Worm (Caenorhabditis elegans): ENCODE results near the gene F12A10.8.

Gene F12A10.8

DNA sequence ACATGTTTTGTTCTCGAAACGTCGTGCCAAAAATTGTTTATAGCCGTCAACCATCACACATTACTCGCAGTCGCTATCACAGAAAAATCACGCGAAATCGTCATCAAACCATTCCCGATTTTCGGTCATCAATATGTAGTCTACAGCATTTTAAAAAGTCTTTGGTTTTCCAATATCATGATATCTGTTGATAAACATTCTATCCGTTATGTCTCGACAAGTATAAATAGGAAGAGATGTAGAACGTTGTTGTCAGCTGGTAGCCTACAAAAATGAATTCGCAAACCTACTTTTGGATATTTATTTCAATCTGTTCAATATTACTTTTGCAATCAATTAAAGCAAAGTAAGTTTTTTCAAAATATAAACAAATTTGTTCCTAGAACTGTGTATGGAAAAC, 4.5 kb downstream of the F12A10.8 start, which contains the start of gene F12A10.1:
Gene F12A10.1 (plus strand): TSS at position 166 of the 400 bp plus-strand sequence.
- TF ChIP-seq ref-1 (GFP tag; conservative IDR thresholded peaks at IDR 0.05) = no peak
- TF ChIP-seq flt-1 (GFP tag; IDR thresholded peaks at IDR 0.05) = no peak
- TF ChIP-seq cog-1 (tag; optimal IDR thresholded peaks at IDR 0.05) = no peak
- TF ChIP-seq ztf-23 (GFP tag; IDR thresholded peaks at IDR 0.05) = no peak
- no peak for TF ChIP-seq klf-2 (GFP tag; conservative IDR thresholded peaks at IDR 0.05)
- no peak for TF ChIP-seq ztf-29 (GFP tag; IDR thresholded peaks at IDR 0.05)

DNA sequence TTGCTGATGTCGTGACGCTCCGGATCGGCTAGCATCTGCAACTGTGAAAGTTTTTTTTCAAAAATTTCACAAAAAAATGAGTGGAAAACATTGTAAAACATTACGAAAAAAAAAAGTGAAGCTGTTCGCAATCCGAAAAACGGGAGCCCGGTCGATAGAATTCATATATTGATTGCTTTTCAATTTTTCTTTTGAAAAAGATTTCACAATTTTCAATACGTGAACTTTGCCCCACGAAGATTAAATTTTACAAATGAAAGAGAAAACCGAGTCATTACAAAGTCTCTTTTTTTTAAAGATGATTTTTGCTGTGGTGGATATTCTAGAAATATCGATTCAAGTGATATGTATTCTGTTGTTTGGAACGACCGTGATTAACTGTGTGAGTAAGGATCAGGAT, 6.5 kb downstream of the F12A10.8 start, which contains the start of gene F12A10.6:
Gene F12A10.6 (minus strand): TSS at position 101 of the 400 bp plus-strand sequence.
- no peak for TF ChIP-seq ref-1 (GFP tag; conservative IDR thresholded peaks at IDR 0.05)
- no peak for TF ChIP-seq med-1 (GFP tag; optimal IDR thresholded peaks at IDR 0.05; ENCODE audit: insufficient read depth)
- TF ChIP-seq klf-2 (GFP tag; conservative IDR thresholded peaks at IDR 0.05) = no peak
- TF ChIP-seq T22C8.4 (GFP tag; IDR thresholded peaks at IDR 0.05) = no peak
- no peak for TF ChIP-seq ztf-23 (GFP tag; IDR thresholded peaks at IDR 0.05)
- no peak for TF ChIP-seq cog-1 (tag; optimal IDR thresholded peaks at IDR 0.05)
- TF ChIP-seq tab-1 (GFP tag; IDR thresholded peaks at IDR 0.05) = no peak
- TF ChIP-seq flt-1 (GFP tag; IDR thresholded peaks at IDR 0.05) = no peak
- TF ChIP-seq ztf-29 (GFP tag; IDR thresholded peaks at IDR 0.05) = no peak

DNA sequence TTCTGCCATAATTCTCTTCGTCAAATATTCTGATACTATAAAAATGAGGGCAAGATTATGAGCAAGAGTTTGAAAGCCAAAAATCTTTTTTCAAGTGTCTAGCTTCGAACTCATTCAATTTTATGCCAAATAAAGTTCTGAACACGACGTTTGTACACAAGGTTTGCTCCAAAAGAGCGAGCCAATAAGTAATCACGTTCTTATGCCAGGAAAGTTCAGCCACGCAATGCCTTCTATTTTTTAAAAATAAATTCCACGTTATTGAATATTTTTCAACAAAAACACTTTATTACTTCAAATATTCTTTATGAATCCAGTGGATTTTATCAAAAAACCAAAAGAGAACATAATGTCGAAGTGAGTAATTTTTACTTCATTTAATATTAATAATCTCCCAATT, 13.0 kb downstream of the F12A10.8 start, which contains the start of gene nep-5:
Gene nep-5 (plus strand): TSS at position 301 of the 400 bp plus-strand sequence.
- TF ChIP-seq ztf-23 (GFP tag; IDR thresholded peaks at IDR 0.05) = no peak
- TF ChIP-seq klf-2 (GFP tag; conservative IDR thresholded peaks at IDR 0.05) = no peak
- TF ChIP-seq T22C8.4 (GFP tag; IDR thresholded peaks at IDR 0.05) = no peak
- TF ChIP-seq ref-1 (GFP tag; conservative IDR thresholded peaks at IDR 0.05) = no peak
- no peak for TF ChIP-seq tab-1 (GFP tag; IDR thresholded peaks at IDR 0.05)
- TF ChIP-seq med-1 (GFP tag; optimal IDR thresholded peaks at IDR 0.05; ENCODE audit: insufficient read depth) = no peak
- no peak for TF ChIP-seq cog-1 (tag; optimal IDR thresholded peaks at IDR 0.05)
- no peak for TF ChIP-seq ztf-29 (GFP tag; IDR thresholded peaks at IDR 0.05)
- no peak for TF ChIP-seq flt-1 (GFP tag; IDR thresholded peaks at IDR 0.05)

DNA sequence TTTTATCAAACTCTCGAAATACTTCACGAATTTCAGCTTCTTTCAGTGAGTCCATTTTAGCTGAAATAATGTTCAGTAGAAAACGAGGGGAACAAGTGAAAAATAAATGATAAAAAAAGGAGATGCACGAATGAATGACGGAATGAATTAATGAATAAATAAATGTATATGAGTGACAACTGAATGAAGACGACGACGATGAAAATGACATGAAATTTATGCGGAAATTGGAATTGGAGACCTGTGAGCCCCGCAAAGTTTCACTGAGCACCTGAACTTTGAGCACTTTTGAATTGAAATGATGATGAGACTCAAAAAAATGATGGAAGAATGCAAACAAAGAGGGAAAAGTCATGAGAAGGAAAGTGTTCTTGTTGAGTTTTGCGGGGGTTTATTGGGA, 18.9 kb downstream of the F12A10.8 start, which contains the start of gene cal-8:
Gene cal-8 (minus strand): TSS at position 60 of the 400 bp plus-strand sequence.
- no peak for TF ChIP-seq med-1 (GFP tag; optimal IDR thresholded peaks at IDR 0.05; ENCODE audit: insufficient read depth)
- no peak for TF ChIP-seq ztf-23 (GFP tag; IDR thresholded peaks at IDR 0.05)
- TF ChIP-seq cog-1 (tag; optimal IDR thresholded peaks at IDR 0.05) = no peak
- no peak for TF ChIP-seq tab-1 (GFP tag; IDR thresholded peaks at IDR 0.05)
- TF ChIP-seq ref-1 (GFP tag; conservative IDR thresholded peaks at IDR 0.05) = no peak
- no peak for TF ChIP-seq klf-2 (GFP tag; conservative IDR thresholded peaks at IDR 0.05)
- no peak for TF ChIP-seq flt-1 (GFP tag; IDR thresholded peaks at IDR 0.05)
- no peak for TF ChIP-seq ztf-29 (GFP tag; IDR thresholded peaks at IDR 0.05)
- TF ChIP-seq T22C8.4 (GFP tag; IDR thresholded peaks at IDR 0.05) = no peak

DNA sequence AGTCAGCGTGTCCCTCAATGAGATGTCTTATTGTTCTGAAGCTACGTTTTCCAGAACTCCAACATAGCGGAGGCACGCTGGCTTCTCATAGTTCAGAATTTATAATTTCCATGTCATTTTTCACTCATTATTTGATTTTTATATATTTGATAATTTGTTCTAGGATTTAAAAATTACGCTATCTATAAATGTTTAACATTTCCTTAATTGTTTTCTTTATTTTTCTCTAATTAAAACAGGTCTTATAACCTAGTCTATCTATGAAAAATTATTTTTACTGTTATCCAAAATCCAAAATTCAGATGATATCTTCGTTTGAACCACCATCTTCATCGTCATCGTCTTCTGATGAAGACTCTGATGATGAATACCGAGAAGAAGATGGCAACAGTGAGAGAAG, 22.5 kb downstream of the F12A10.8 start, which contains the start of gene F56D1.1:
Gene F56D1.1 (plus strand): TSS at position 301 of the 400 bp plus-strand sequence.
- TF ChIP-seq klf-2 (GFP tag; conservative IDR thresholded peaks at IDR 0.05) = no peak
- TF ChIP-seq ztf-23 (GFP tag; IDR thresholded peaks at IDR 0.05) = no peak
- TF ChIP-seq flt-1 (GFP tag; IDR thresholded peaks at IDR 0.05) = no peak
- no peak for TF ChIP-seq ref-1 (GFP tag; conservative IDR thresholded peaks at IDR 0.05)
- TF ChIP-seq med-1 (GFP tag; optimal IDR thresholded peaks at IDR 0.05; ENCODE audit: insufficient read depth) = no peak
- no peak for TF ChIP-seq T22C8.4 (GFP tag; IDR thresholded peaks at IDR 0.05)
- no peak for TF ChIP-seq ztf-29 (GFP tag; IDR thresholded peaks at IDR 0.05)
- TF ChIP-seq cog-1 (tag; optimal IDR thresholded peaks at IDR 0.05) = no peak
- TF ChIP-seq tab-1 (GFP tag; IDR thresholded peaks at IDR 0.05) = no peak

DNA sequence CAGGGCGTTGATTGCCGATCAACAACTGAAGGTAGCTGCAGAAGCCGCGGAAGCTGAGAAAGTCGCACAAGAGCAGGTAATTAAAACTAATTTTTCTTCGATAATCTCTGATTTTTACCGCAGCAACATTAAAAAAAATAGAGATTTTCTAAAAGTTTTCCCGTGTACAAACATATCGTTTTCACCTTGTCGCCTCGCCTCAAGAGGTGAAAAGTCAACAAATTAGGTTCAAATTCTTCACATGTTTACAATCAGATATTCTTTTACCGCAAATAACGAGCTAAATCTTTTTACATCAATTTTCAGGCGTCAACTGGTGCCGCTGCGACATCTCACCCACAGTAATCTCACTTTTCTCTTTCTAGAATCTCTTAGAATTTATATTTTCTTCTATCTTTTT, 25.9 kb downstream of the F12A10.8 start, which contains the start of gene ilcr-2:
Gene ilcr-2 (plus strand): TSS at position 301 of the 400 bp plus-strand sequence.
- TF ChIP-seq ztf-23 (GFP tag; IDR thresholded peaks at IDR 0.05) (no peak), ref-1 (GFP tag; conservative IDR thresholded peaks at IDR 0.05) (no peak), ztf-29 (GFP tag; IDR thresholded peaks at IDR 0.05) (no peak), flt-1 (GFP tag; IDR thresholded peaks at IDR 0.05) (no peak), med-1 (GFP tag; optimal IDR thresholded peaks at IDR 0.05; ENCODE audit: insufficient read depth) (no peak), tab-1 (GFP tag; IDR thresholded peaks at IDR 0.05) (no peak), cog-1 (tag; optimal IDR thresholded peaks at IDR 0.05) (no peak), T22C8.4 (GFP tag; IDR thresholded peaks at IDR 0.05) (no peak), klf-2 (GFP tag; conservative IDR thresholded peaks at IDR 0.05) (no peak)

DNA sequence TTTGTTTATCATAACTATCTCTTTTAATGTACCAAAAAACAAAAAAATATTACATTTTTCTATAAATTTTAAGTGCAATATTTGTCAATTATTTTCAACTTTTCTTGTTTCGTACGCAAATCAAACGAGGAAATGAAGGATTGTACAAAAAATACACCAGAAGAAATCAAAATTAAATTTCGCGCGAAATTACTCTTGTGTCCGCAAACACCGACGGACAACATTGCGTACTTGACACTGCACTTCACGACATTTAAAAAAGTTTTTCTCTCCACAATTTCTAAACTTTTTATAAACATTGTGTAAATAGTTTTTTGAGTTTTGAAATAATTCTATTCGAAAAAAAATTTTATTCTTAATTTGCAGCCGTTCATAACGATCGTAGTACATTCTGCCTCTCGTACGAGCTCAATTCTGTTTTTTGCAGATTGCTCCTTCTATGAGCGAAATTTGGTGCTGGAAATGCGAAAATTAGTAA, 26.9 kb downstream of the F12A10.8 start, which contains the start of gene mrps-16:
Gene mrps-16 (plus strand): TSS at position 428 of the 478 bp plus-strand sequence.
- TF ChIP-seq flt-1 (GFP tag; IDR thresholded peaks at IDR 0.05) (peak; percentile 41; the same call in 1 of the 2 replicates), ref-1 (GFP tag; conservative IDR thresholded peaks at IDR 0.05) (no peak)

DNA sequence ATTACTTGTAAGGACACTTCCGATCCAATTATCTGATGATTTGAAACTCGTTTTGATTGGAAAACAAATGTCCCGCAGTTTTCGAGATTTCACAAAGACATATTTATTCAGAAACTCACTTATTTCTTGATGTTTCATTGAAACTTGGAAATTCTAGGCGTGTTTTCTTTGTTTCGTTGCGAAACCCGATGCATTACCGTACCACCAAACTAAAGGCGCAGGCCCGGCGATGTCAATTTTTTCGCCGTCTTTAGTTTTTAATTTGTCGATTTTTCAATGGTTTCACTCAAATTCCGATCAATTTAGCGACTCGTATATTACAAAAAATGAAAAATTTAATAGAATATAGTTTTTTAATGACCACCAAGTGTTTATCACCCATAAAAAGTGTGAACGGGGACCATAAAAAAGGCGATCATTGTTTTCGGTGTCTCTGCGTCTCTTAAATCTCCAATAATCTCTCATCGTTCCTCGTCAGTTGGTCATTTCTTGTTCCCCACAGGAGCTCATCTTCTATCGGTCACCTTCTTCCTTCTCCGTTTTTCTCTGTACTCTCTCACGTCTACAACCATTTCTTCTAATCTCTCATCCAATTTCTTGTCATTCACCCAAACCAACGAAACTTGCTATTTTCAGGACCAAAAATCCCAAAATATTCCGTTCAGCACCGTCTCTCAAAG, 35.0 kb downstream of the F12A10.8 start, which contains the start of gene clr-1:
Gene clr-1 (plus strand): TSS at position 630 of the 680 bp plus-strand sequence.
- TF ChIP-seq tab-1 (GFP tag; IDR thresholded peaks at IDR 0.05) = no peak
- TF ChIP-seq klf-2 (GFP tag; conservative IDR thresholded peaks at IDR 0.05) = no peak
- TF ChIP-seq ztf-29 (GFP tag; IDR thresholded peaks at IDR 0.05) = no peak
- no peak for TF ChIP-seq cog-1 (tag; optimal IDR thresholded peaks at IDR 0.05)
- TF ChIP-seq ref-1 (GFP tag; conservative IDR thresholded peaks at IDR 0.05) = no peak
- TF ChIP-seq T22C8.4 (GFP tag; IDR thresholded peaks at IDR 0.05) = no peak
- TF ChIP-seq flt-1 (GFP tag; IDR thresholded peaks at IDR 0.05) = no peak
- no peak for TF ChIP-seq ztf-23 (GFP tag; IDR thresholded peaks at IDR 0.05)
- no peak for TF ChIP-seq med-1 (GFP tag; optimal IDR thresholded peaks at IDR 0.05; ENCODE audit: insufficient read depth)

DNA sequence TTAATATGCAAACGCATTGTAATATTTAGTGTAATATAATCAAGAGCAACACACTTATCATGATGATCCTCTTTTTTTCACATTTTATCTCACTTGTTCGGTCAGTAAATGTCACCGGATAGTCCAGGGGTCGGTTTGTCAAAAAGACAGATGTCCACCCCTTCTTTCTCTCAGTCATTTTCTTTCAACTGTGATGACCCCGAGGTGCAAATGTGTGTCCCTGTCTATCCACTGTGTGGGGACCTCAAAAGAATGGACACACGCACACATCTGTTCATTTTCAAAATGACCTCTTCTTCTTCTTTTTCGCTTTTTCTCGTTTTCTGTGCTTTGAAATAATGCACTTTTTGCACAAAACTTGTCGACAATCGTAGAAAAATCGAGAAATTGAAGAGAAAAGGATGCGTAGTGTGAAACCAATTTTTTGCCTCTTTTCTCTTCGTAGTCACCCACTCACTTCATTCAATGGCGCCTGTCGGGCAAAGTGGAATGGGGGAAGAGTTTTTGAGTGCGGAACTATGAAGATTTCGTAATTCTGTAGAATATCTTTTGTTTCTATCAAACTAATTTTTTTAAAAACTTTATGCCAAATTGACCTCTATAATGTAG, 37.1 kb downstream of the F12A10.8 start:
- TF ChIP-seq tab-1 (GFP tag; IDR thresholded peaks at IDR 0.05) = no peak
- no peak for TF ChIP-seq flt-1 (GFP tag; IDR thresholded peaks at IDR 0.05)
- TF ChIP-seq med-1 (GFP tag; optimal IDR thresholded peaks at IDR 0.05; ENCODE audit: insufficient read depth) = no peak
- TF ChIP-seq klf-2 (GFP tag; conservative IDR thresholded peaks at IDR 0.05) = no peak
- TF ChIP-seq cog-1 (tag; optimal IDR thresholded peaks at IDR 0.05) = no peak
- TF ChIP-seq ref-1 (GFP tag; conservative IDR thresholded peaks at IDR 0.05) = no peak
- TF ChIP-seq ztf-29 (GFP tag; IDR thresholded peaks at IDR 0.05) = no peak
- TF ChIP-seq T22C8.4 (GFP tag; IDR thresholded peaks at IDR 0.05) = no peak
- no peak for TF ChIP-seq ztf-23 (GFP tag; IDR thresholded peaks at IDR 0.05)

All from whole organism, midembryonic.